Worm (Caenorhabditis elegans): ENCODE results near the gene col-81.

Gene col-81

ce11 chrII:11020707-11021106, 7.1 kb upstream of the col-81 start:
- TF ChIP-seq mep-1 (tag; optimal IDR thresholded peaks at IDR 0.05) (no peak), unc-120 (tag; optimal IDR thresholded peaks at IDR 0.05; ENCODE audit: poor library complexity, severe bottlenecking) (no peak), ceh-83 (GFP tag; optimal IDR thresholded peaks at IDR 0.05) (no peak), nhr-2 (tag; optimal IDR thresholded peaks at IDR 0.05) (no peak), blmp-1 (tag; optimal IDR thresholded peaks at IDR 0.05) (no peak), nhr-28 (tag; optimal IDR thresholded peaks at IDR 0.05) (no peak), ham-2 (GFP tag; optimal IDR thresholded peaks at IDR 0.05) (no peak), lin-13 (tag; optimal IDR thresholded peaks at IDR 0.05) (no peak), elt-3 (tag; optimal IDR thresholded peaks at IDR 0.05) (no peak), ztf-11 (tag; optimal IDR thresholded peaks at IDR 0.05) (no peak)

ce11 chrII:11016884-11017283, 3.3 kb upstream of the col-81 start:
- TF ChIP-seq cnd-1 (tag; optimal IDR thresholded peaks at IDR 0.05) (no peak), nhr-237 (tag; optimal IDR thresholded peaks at IDR 0.05) (no peak), ceh-83 (GFP tag; optimal IDR thresholded peaks at IDR 0.05) (no peak), zip-8 (tag; optimal IDR thresholded peaks at IDR 0.05) (no peak), mab-5 (tag; optimal IDR thresholded peaks at IDR 0.05) (no peak), drap-1 (GFP tag; optimal IDR thresholded peaks at IDR 0.05) (no peak), M03D4.4 (tag; optimal IDR thresholded peaks at IDR 0.05) (no peak), ceh-43 (GFP tag; optimal IDR thresholded peaks at IDR 0.05) (no peak), elt-3 (tag; optimal IDR thresholded peaks at IDR 0.05) (no peak), mep-1 (tag; optimal IDR thresholded peaks at IDR 0.05) (no peak), nhr-12 (tag; optimal IDR thresholded peaks at IDR 0.05) (no peak), flh-1 (GFP tag; optimal IDR thresholded peaks at IDR 0.05) (no peak), ham-2 (GFP tag; optimal IDR thresholded peaks at IDR 0.05) (no peak), mls-2 (tag; optimal IDR thresholded peaks at IDR 0.05) (no peak), ceh-39 (tag; optimal IDR thresholded peaks at IDR 0.05) (no peak), ces-1 (GFP tag; optimal IDR thresholded peaks at IDR 0.05) (no peak), lsy-2 (tag; optimal IDR thresholded peaks at IDR 0.05) (no peak), pha-4 (tag; optimal IDR thresholded peaks at IDR 0.05) (no peak)

- TF ChIP-seq mls-2 (tag; optimal IDR thresholded peaks at IDR 0.05) = no peak
- TF ChIP-seq nhr-2 (tag; optimal IDR thresholded peaks at IDR 0.05) = no peak
- no peak for TF ChIP-seq lin-32 (GFP tag; optimal IDR thresholded peaks at IDR 0.05)
- TF ChIP-seq ceh-83 (GFP tag; optimal IDR thresholded peaks at IDR 0.05) = no peak
- TF ChIP-seq ces-1 (GFP tag; optimal IDR thresholded peaks at IDR 0.05) = no peak
- no peak for TF ChIP-seq mab-5 (tag; optimal IDR thresholded peaks at IDR 0.05)
- TF ChIP-seq cnd-1 (tag; optimal IDR thresholded peaks at IDR 0.05) = no peak
- TF ChIP-seq ham-2 (GFP tag; optimal IDR thresholded peaks at IDR 0.05) = no peak
- TF ChIP-seq ceh-43 (GFP tag; optimal IDR thresholded peaks at IDR 0.05) = no peak
- no peak for TF ChIP-seq lin-13 (tag; optimal IDR thresholded peaks at IDR 0.05)
- TF ChIP-seq nhr-12 (tag; optimal IDR thresholded peaks at IDR 0.05) = no peak
These were observed 3.1 kb upstream of the col-81 start, which contains the start of gene ram-2 for ce11 chrII:11016835-11016883. ram-2 (minus strand) TSS chrII:11016881.

ce11 chrII:11016435-11016834, 2.9 kb upstream of the col-81 start:
- TF ChIP-seq lin-32 (GFP tag; optimal IDR thresholded peaks at IDR 0.05) = no peak
- TF ChIP-seq elt-3 (tag; optimal IDR thresholded peaks at IDR 0.05) = no peak
- TF ChIP-seq sem-2 (GFP tag; optimal IDR thresholded peaks at IDR 0.05) = no peak
- TF ChIP-seq unc-62 (GFP tag; optimal IDR thresholded peaks at IDR 0.05) = no peak
- no peak for TF ChIP-seq sptf-1 (tag; optimal IDR thresholded peaks at IDR 0.05)
- TF ChIP-seq flh-1 (GFP tag; optimal IDR thresholded peaks at IDR 0.05) = no peak
- no peak for TF ChIP-seq tbx-8 (GFP tag; optimal IDR thresholded peaks at IDR 0.05)
- TF ChIP-seq unc-39 (tag; optimal IDR thresholded peaks at IDR 0.05) = no peak
- no peak for TF ChIP-seq M03D4.4 (tag; optimal IDR thresholded peaks at IDR 0.05)
- no peak for TF ChIP-seq lsy-2 (tag; optimal IDR thresholded peaks at IDR 0.05)
- no peak for TF ChIP-seq cnd-1 (tag; optimal IDR thresholded peaks at IDR 0.05)

ce11 chrII:11015734-11016133, 2.2 kb upstream of the col-81 start:
- TF ChIP-seq snpc-4 (tag; optimal IDR thresholded peaks at IDR 0.05) (no peak), cnd-1 (tag; optimal IDR thresholded peaks at IDR 0.05) (no peak), unc-39 (tag; optimal IDR thresholded peaks at IDR 0.05) (no peak), hlh-1 (tag; optimal IDR thresholded peaks at IDR 0.05) (no peak), sptf-1 (tag; optimal IDR thresholded peaks at IDR 0.05) (no peak), unc-120 (tag; optimal IDR thresholded peaks at IDR 0.05; ENCODE audit: poor library complexity, severe bottlenecking) (no peak), nhr-28 (tag; optimal IDR thresholded peaks at IDR 0.05) (no peak), ceh-83 (GFP tag; optimal IDR thresholded peaks at IDR 0.05) (no peak), pha-4 (tag; optimal IDR thresholded peaks at IDR 0.05) (no peak), lin-13 (tag; optimal IDR thresholded peaks at IDR 0.05) (no peak)

- TF ChIP-seq sptf-1 (tag; optimal IDR thresholded peaks at IDR 0.05) (no peak), ces-1 (GFP tag; optimal IDR thresholded peaks at IDR 0.05) (no peak), ceh-83 (GFP tag; optimal IDR thresholded peaks at IDR 0.05) (no peak), nhr-12 (tag; optimal IDR thresholded peaks at IDR 0.05) (no peak), hlh-1 (tag; optimal IDR thresholded peaks at IDR 0.05) (no peak), ceh-43 (GFP tag; optimal IDR thresholded peaks at IDR 0.05) (no peak), bed-3 (GFP tag; optimal IDR thresholded peaks at IDR 0.05) (no peak), drap-1 (GFP tag; optimal IDR thresholded peaks at IDR 0.05) (no peak), mep-1 (tag; optimal IDR thresholded peaks at IDR 0.05) (no peak), M03D4.4 (tag; optimal IDR thresholded peaks at IDR 0.05) (no peak), nhr-237 (tag; optimal IDR thresholded peaks at IDR 0.05) (no peak), zip-8 (tag; optimal IDR thresholded peaks at IDR 0.05) (no peak), nhr-2 (tag; optimal IDR thresholded peaks at IDR 0.05) (no peak), cnd-1 (tag; optimal IDR thresholded peaks at IDR 0.05) (no peak), lsy-2 (tag; optimal IDR thresholded peaks at IDR 0.05) (no peak), lin-13 (tag; optimal IDR thresholded peaks at IDR 0.05) (no peak)
These were observed 1.6 kb upstream of the col-81 start for ce11 chrII:11015210-11015609.
